Worm (Caenorhabditis elegans): ENCODE results near the gene lelo-4.

The lelo-4 gene

DNA sequence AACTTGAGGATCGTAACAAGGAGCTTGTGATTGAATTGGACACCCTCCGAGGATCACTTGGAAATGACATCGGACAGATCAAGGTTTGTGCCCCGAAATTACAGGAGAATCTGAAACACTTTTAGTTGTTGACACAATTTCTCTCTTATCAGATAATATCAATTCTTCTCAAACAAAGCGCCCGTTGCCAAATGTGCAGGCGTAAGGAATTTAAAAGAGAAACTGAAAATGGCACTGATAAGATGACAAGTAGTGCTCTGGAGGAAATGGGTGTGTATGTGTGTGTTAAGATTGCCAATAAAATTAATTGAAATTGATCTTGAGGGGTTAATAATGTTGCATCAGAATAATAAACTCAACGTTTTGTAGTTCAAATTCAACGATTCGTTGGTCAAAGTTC, 36.6 kb downstream of the lelo-4 start (continued):
- TF ChIP-seq skn-1 (tag; optimal IDR thresholded peaks at IDR 0.05) (no peak), egl-43 (GFP tag; IDR thresholded peaks at IDR 0.05) (no peak), gei-8 (GFP tag; optimal IDR thresholded peaks at IDR 0.05) (no peak), nhr-237 (tag; optimal IDR thresholded peaks at IDR 0.05) (no peak), set-16 (GFP tag; IDR thresholded peaks at IDR 0.05) (no peak), hlh-11 (tag; optimal IDR thresholded peaks at IDR 0.05) (peak; percentile 60), nhr-25 (tag; optimal IDR thresholded peaks at IDR 0.05; ENCODE audit: borderline replicate concordance, insufficient read depth) (no peak), lin-38 (GFP tag; IDR thresholded peaks at IDR 0.05) (no peak), tag-97 (GFP tag; IDR thresholded peaks at IDR 0.05) (no peak), saeg-2 (GFP tag; IDR thresholded peaks at IDR 0.05) (no peak), mep-1 (tag; optimal IDR thresholded peaks at IDR 0.05) (no peak), mes-2 (tag; optimal IDR thresholded peaks at IDR 0.05; ENCODE audit: poor library complexity, severe bottlenecking) (peak; percentile 9), ces-1 (GFP tag; optimal IDR thresholded peaks at IDR 0.05) (no peak), F44E2.7 (GFP tag; IDR thresholded peaks at IDR 0.05) (no peak), spr-1 (tag; optimal IDR thresholded peaks at IDR 0.05) (no peak), nhr-102 (tag; optimal IDR thresholded peaks at IDR 0.05) (no peak), attf-4 (tag; optimal IDR thresholded peaks at IDR 0.05) (no peak), ceh-32 (tag; optimal IDR thresholded peaks at IDR 0.05; ENCODE audit: poor library complexity) (no peak), Y105C5A.15 (GFP tag; IDR thresholded peaks at IDR 0.05) (no peak), dmd-9 (GFP tag; IDR thresholded peaks at IDR 0.05) (no peak), vab-7 (GFP tag; IDR thresholded peaks at IDR 0.05) (no peak), unc-130 (GFP tag; optimal IDR thresholded peaks at IDR 0.05) (no peak), Y48G9A.11 (GFP tag; IDR thresholded peaks at IDR 0.05) (no peak), T26A8.4 (GFP tag; IDR thresholded peaks at IDR 0.05) (no peak), lin-29 (GFP tag; IDR thresholded peaks at IDR 0.05) (no peak), ctbp-1 (GFP tag; IDR thresholded peaks at IDR 0.05) (no peak), aha-1 (tag) (peak; percentile 17), lin-15B (tag; optimal IDR thresholded peaks at IDR 0.05) (no peak), lsy-2 (tag; optimal IDR thresholded peaks at IDR 0.05) (no peak), lin-13 (GFP tag; optimal IDR thresholded peaks at IDR 0.05) (no peak), lin-1 (GFP tag; IDR thresholded peaks at IDR 0.05) (0 out of 2 replicates have a peak, but pooled peaks have one; percentile 23), ztf-7 (tag; optimal IDR thresholded peaks at IDR 0.05) (no peak), dpl-1 (GFP tag; optimal IDR thresholded peaks at IDR 0.05) (no peak), cey-2 (tag; optimal IDR thresholded peaks at IDR 0.05; ENCODE audit: borderline replicate concordance, insufficient read depth) (no peak), ceh-28 (tag; optimal IDR thresholded peaks at IDR 0.05) (no peak), nhr-28 (tag; optimal IDR thresholded peaks at IDR 0.05) (peak; percentile 85), ama-1 (optimal IDR thresholded peaks at IDR 0.05) (peak; percentile 8), egl-27 (tag; optimal IDR thresholded peaks at IDR 0.05) (no peak), snpc-4 (tag; optimal IDR thresholded peaks at IDR 0.05) (no peak), sdz-12 (GFP tag; optimal IDR thresholded peaks at IDR 0.05) (no peak), pha-4 (GFP tag; IDR thresholded peaks at IDR 0.05) (no peak), pha-4 (tag; optimal IDR thresholded peaks at IDR 0.05) (no peak), ztf-11 (tag; optimal IDR thresholded peaks at IDR 0.05) (no peak), ceh-20 (GFP tag; IDR thresholded peaks at IDR 0.05) (no peak), spr-3 (GFP tag; optimal IDR thresholded peaks at IDR 0.05) (no peak), nhr-41 (GFP tag; IDR thresholded peaks at IDR 0.05) (no peak), mxl-2 (GFP tag; conservative IDR thresholded peaks at IDR 0.05) (no peak), fkh-10 (GFP tag; optimal IDR thresholded peaks at IDR 0.05) (no peak), ZK337.2 (GFP tag; IDR thresholded peaks at IDR 0.05) (no peak), dve-1 (tag; optimal IDR thresholded peaks at IDR 0.05; ENCODE audit: insufficient read depth) (peak; percentile 77), madf-9 (GFP tag; conservative IDR thresholded peaks at IDR 0.05) (no peak), nhr-10 (tag; optimal IDR thresholded peaks at IDR 0.05) (no peak)
